Worm (Caenorhabditis elegans): Measurements from ENCODE around the gene fbxc-48.

fbxc-48 gene

ce11 chrII:709081-709480, 31.6 kb downstream of the fbxc-48 start, which contains the start of gene T02H6.1:
T02H6.1 (plus strand) TSS chrII:709381.
- TF ChIP-seq nhr-43 (tag; optimal IDR thresholded peaks at IDR 0.05; ENCODE audit: poor library complexity, severe bottlenecking) (no peak), pha-4 (tag; optimal IDR thresholded peaks at IDR 0.05) (no peak), mdl-1 (tag; optimal IDR thresholded peaks at IDR 0.05) (no peak), nhr-23 (tag; optimal IDR thresholded peaks at IDR 0.05) (no peak), unc-39 (tag; optimal IDR thresholded peaks at IDR 0.05) (no peak), nhr-12 (tag; optimal IDR thresholded peaks at IDR 0.05) (no peak), ZK546.5 (tag; optimal IDR thresholded peaks at IDR 0.05) (no peak), nhr-11 (tag; optimal IDR thresholded peaks at IDR 0.05) (no peak), zag-1 (tag; optimal IDR thresholded peaks at IDR 0.05) (no peak), ceh-82 (tag; optimal IDR thresholded peaks at IDR 0.05) (no peak), fkh-2 (tag; optimal IDR thresholded peaks at IDR 0.05) (no peak), nhr-28 (tag; optimal IDR thresholded peaks at IDR 0.05) (no peak), lin-39 (tag; optimal IDR thresholded peaks at IDR 0.05) (no peak), snpc-4 (tag; optimal IDR thresholded peaks at IDR 0.05) (no peak), egl-27 (tag; optimal IDR thresholded peaks at IDR 0.05) (no peak), nfya-1 (tag; optimal IDR thresholded peaks at IDR 0.05; ENCODE audit: insufficient read depth) (no peak)

- TF ChIP-seq pqm-1 (tag; optimal IDR thresholded peaks at IDR 0.05), result no peak
- TF ChIP-seq ceh-16 (tag; optimal IDR thresholded peaks at IDR 0.05), result no peak
- no peak for TF ChIP-seq sea-2 (GFP tag; optimal IDR thresholded peaks at IDR 0.05)
- no peak for TF ChIP-seq hmg-11 (tag; optimal IDR thresholded peaks at IDR 0.05)
- no peak for TF ChIP-seq ztf-11 (tag; optimal IDR thresholded peaks at IDR 0.05)
- no peak for TF ChIP-seq nhr-28 (tag; optimal IDR thresholded peaks at IDR 0.05)
- TF ChIP-seq nhr-237 (tag; optimal IDR thresholded peaks at IDR 0.05), result no peak
- TF ChIP-seq unc-62 (GFP tag; optimal IDR thresholded peaks at IDR 0.05), result no peak
- no peak for TF ChIP-seq elt-1 (tag; optimal IDR thresholded peaks at IDR 0.05)
- TF ChIP-seq aly-2 (tag; optimal IDR thresholded peaks at IDR 0.05), result no peak
Observed at ce11 chrII:701371-702139, 39.2 kb downstream of the fbxc-48 start, which contains the start of gene thoc-1. thoc-1 (plus strand) TSS chrII:702107.

ce11 chrII:701025-701370, 39.7 kb downstream of the fbxc-48 start, which contains the start of gene T02H6.11:
T02H6.11 (minus strand) TSS chrII:701125.
- TF ChIP-seq egl-27 (tag; optimal IDR thresholded peaks at IDR 0.05) (no peak), unc-39 (tag; optimal IDR thresholded peaks at IDR 0.05) (no peak), ztf-4 (tag; optimal IDR thresholded peaks at IDR 0.05) (no peak), ceh-28 (tag; optimal IDR thresholded peaks at IDR 0.05) (no peak), fkh-10 (GFP tag; optimal IDR thresholded peaks at IDR 0.05) (no peak), skn-1 (tag; optimal IDR thresholded peaks at IDR 0.05) (no peak)

- TF ChIP-seq pha-4 (tag; optimal IDR thresholded peaks at IDR 0.05) (no peak), snpc-4 (tag; optimal IDR thresholded peaks at IDR 0.05) (no peak), ZK546.5 (tag; optimal IDR thresholded peaks at IDR 0.05) (no peak), nhr-237 (tag; optimal IDR thresholded peaks at IDR 0.05) (no peak), nhr-28 (tag; optimal IDR thresholded peaks at IDR 0.05) (no peak)
Observed at ce11 chrII:691550-691949, 49.2 kb downstream of the fbxc-48 start, which contains the start of gene T02H6.3. T02H6.3 (plus strand) TSS chrII:691850.

- TF ChIP-seq nhr-76 (tag; optimal IDR thresholded peaks at IDR 0.05), result no peak
- TF ChIP-seq unc-62 (GFP tag; optimal IDR thresholded peaks at IDR 0.05), result no peak
- no peak for TF ChIP-seq R02D3.7 (tag; optimal IDR thresholded peaks at IDR 0.05)
- TF ChIP-seq daf-12 (tag; optimal IDR thresholded peaks at IDR 0.05), result no peak
- no peak for TF ChIP-seq mdl-1 (tag; optimal IDR thresholded peaks at IDR 0.05)
- no peak for TF ChIP-seq ceh-16 (tag; optimal IDR thresholded peaks at IDR 0.05)
- no peak for TF ChIP-seq mml-1 (tag; optimal IDR thresholded peaks at IDR 0.05)
- TF ChIP-seq elt-1 (tag; optimal IDR thresholded peaks at IDR 0.05), result no peak
- TF ChIP-seq fkh-10 (GFP tag; optimal IDR thresholded peaks at IDR 0.05), result no peak
- TF ChIP-seq nhr-237 (tag; optimal IDR thresholded peaks at IDR 0.05), result no peak
- TF ChIP-seq ama-1 (optimal IDR thresholded peaks at IDR 0.05), result no peak
- no peak for TF ChIP-seq lsy-12 (tag; optimal IDR thresholded peaks at IDR 0.05)
- no peak for TF ChIP-seq jun-1 (tag; optimal IDR thresholded peaks at IDR 0.05)
- TF ChIP-seq aly-2 (tag; optimal IDR thresholded peaks at IDR 0.05), result no peak
- no peak for TF ChIP-seq ceh-82 (tag; optimal IDR thresholded peaks at IDR 0.05)
- TF ChIP-seq nhr-67 (tag; optimal IDR thresholded peaks at IDR 0.05), result no peak
- TF ChIP-seq elt-2 (tag; optimal IDR thresholded peaks at IDR 0.05), result no peak
- TF ChIP-seq ztf-4 (tag; optimal IDR thresholded peaks at IDR 0.05), result no peak
- no peak for TF ChIP-seq nhr-28 (tag; optimal IDR thresholded peaks at IDR 0.05)
Observed at ce11 chrII:689749-690148, 51.0 kb downstream of the fbxc-48 start, which contains the start of gene T02H6.4. T02H6.4 (plus strand) TSS chrII:690049.

All from whole organism, L3 larva.